Fruit fly (Drosophila melanogaster) whole organism, prepupa: ENCODE measurements around the gene Sfp24Bb.

Source experiments
- Blimp-1 ChIP-seq: fragments of 200-800 bp; sonication (Bioruptor generic); optimal IDR thresholded peaks from 3 replicates; lab custom pipeline; 2017; ENCODE audit warnings: missing biosample characterization, missing genetic modification characterization, mild to moderate bottlenecking, moderate library complexity, missing genetic modification reagents
- CG11294 ChIP-seq: fragments of 200-800 bp; sonication (Bioruptor generic); IDR thresholded peaks from 2 replicates; pipeline ENCODE4 v1.3.6; 2022; ENCODE audit warnings: missing biosample characterization, missing genetic modification characterization
- CG11762 ChIP-seq: fragments of 200-800 bp; sonication (Bioruptor generic); optimal IDR thresholded peaks from 3 replicates; lab custom pipeline; 2016; ENCODE audit warnings: missing biosample characterization, missing genetic modification characterization; ENCODE audit not compliant: insufficient read depth
- CG15336 ChIP-seq: fragments of 200-800 bp; sonication (Bioruptor generic); IDR thresholded peaks from 2 replicates; pipeline ENCODE4 v1.3.6; 2022; ENCODE audit warnings: missing biosample characterization, missing genetic modification characterization
- CG16779 ChIP-seq: fragments of 200-800 bp; sonication (Bioruptor generic); optimal IDR thresholded peaks from 3 replicates; lab custom pipeline; 2017; ENCODE audit warnings: missing biosample characterization, mild to moderate bottlenecking, missing genetic modification characterization
- CG3032 ChIP-seq: fragments of 200-800 bp; optimal IDR thresholded peaks from 2 replicates; lab custom pipeline; 2019; ENCODE audit warnings: missing biosample characterization, mild to moderate bottlenecking, missing genetic modification characterization, moderate library complexity
- CG31627 ChIP-seq: fragments of 200-800 bp; sonication (Bioruptor generic); optimal IDR thresholded peaks from 3 replicates; lab custom pipeline; 2016; ENCODE audit warnings: missing biosample characterization, missing genetic modification characterization
- CG32006 ChIP-seq: fragments of 200-800 bp; sonication (Bioruptor generic); optimal IDR thresholded peaks from 3 replicates; lab custom pipeline; 2017; ENCODE audit warnings: missing biosample characterization, mild to moderate bottlenecking, missing genetic modification characterization
- CG3919 ChIP-seq: fragments of 200-800 bp; sonication (Bioruptor generic); optimal IDR thresholded peaks from 3 replicates; lab custom pipeline; 2016; ENCODE audit warnings: missing biosample characterization, missing genetic modification characterization
- CG4318 ChIP-seq: fragments of 200-800 bp; sonication (Bioruptor generic); optimal IDR thresholded peaks from 3 replicates; lab custom pipeline; 2017; ENCODE audit warnings: missing biosample characterization, mild to moderate bottlenecking, missing genetic modification characterization
- CG6163 ChIP-seq: fragments of 200-800 bp; sonication (Bioruptor generic); IDR thresholded peaks from 3 replicates; pipeline ENCODE4 v1.3.6; 2022; ENCODE audit warnings: missing biosample characterization, missing genetic modification characterization
- CG6276 ChIP-seq: fragments of 200-800 bp; sonication (Bioruptor generic); optimal IDR thresholded peaks from 2 replicates; lab custom pipeline; 2017; ENCODE audit warnings: missing biosample characterization, mild to moderate bottlenecking, missing genetic modification characterization
- CG6792 ChIP-seq: fragments of 200-800 bp; sonication (Bioruptor generic); optimal IDR thresholded peaks from 3 replicates; lab custom pipeline; 2016; ENCODE audit warnings: missing biosample characterization, missing genetic modification characterization
- CG7368 ChIP-seq: fragments of 200-800 bp; sonication (Bioruptor generic); optimal IDR thresholded peaks from 3 replicates; lab custom pipeline; 2016; ENCODE audit warnings: missing biosample characterization, missing genetic modification characterization
- CG8119 ChIP-seq: fragments of 200-800 bp; sonication (Bioruptor generic); IDR thresholded peaks from 3 replicates; pipeline ENCODE4 v1.3.6; 2022; ENCODE audit warnings: missing biosample characterization, missing genetic modification characterization
- CG8319 ChIP-seq: fragments of 200-800 bp; sonication (Bioruptor generic); optimal IDR thresholded peaks from 3 replicates; lab custom pipeline; 2016; ENCODE audit warnings: missing biosample characterization, missing genetic modification characterization
- CG9139 ChIP-seq: fragments of 200-800 bp; sonication (Bioruptor generic); optimal IDR thresholded peaks from 3 replicates; lab custom pipeline; 2017; ENCODE audit warnings: missing biosample characterization, mild to moderate bottlenecking, missing genetic modification characterization
- Eip78C ChIP-seq: fragments of 200-800 bp; sonication (Bioruptor generic); peaks from one replicate; lab custom pipeline; 2016; ENCODE audit warnings: missing biosample characterization, missing genetic modification characterization
- Eip93F ChIP-seq: fragments of 200-800 bp; sonication (Bioruptor generic); optimal IDR thresholded peaks from 2 replicates; lab custom pipeline; 2016; ENCODE audit warnings: missing biosample characterization, mild to moderate bottlenecking, missing genetic modification characterization
- Ets21C ChIP-seq: fragments of 200-800 bp; sonication (Bioruptor generic); optimal IDR thresholded peaks from 3 replicates; lab custom pipeline; 2016; ENCODE audit warnings: missing biosample characterization, missing genetic modification characterization
- Hr38 ChIP-seq: sonication (Bioruptor generic); optimal IDR thresholded peaks from 2 replicates; lab custom pipeline; 2016; ENCODE audit warnings: missing biosample characterization, missing genetic modification characterization
- Hr4 ChIP-seq: fragments of 200-800 bp; sonication (Bioruptor generic); optimal IDR thresholded peaks from 3 replicates; lab custom pipeline; 2016; ENCODE audit warnings: missing biosample characterization, missing genetic modification characterization
- Lpt ChIP-seq: fragments of 200-800 bp; sonication (Bioruptor generic); optimal IDR thresholded peaks from 3 replicates; lab custom pipeline; 2016; ENCODE audit warnings: missing biosample characterization, missing genetic modification characterization
- Met ChIP-seq: fragments of 200-800 bp; sonication (Bioruptor generic); optimal IDR thresholded peaks from 3 replicates; lab custom pipeline; 2016; ENCODE audit warnings: missing biosample characterization, missing genetic modification characterization
- OdsH ChIP-seq: fragments of 200-800 bp; sonication (Bioruptor generic); optimal IDR thresholded peaks from 3 replicates; lab custom pipeline; 2016; ENCODE audit warnings: missing biosample characterization, missing genetic modification characterization
- Smox ChIP-seq: fragments of 200-800 bp; sonication (Bioruptor generic); optimal IDR thresholded peaks from 3 replicates; lab custom pipeline; 2016; ENCODE audit warnings: missing biosample characterization, missing genetic modification characterization
- Sox102F ChIP-seq: fragments of 200-800 bp; sonication (Bioruptor generic); optimal IDR thresholded peaks from 2 replicates; lab custom pipeline; 2016; ENCODE audit warnings: missing biosample characterization, mild to moderate bottlenecking, missing genetic modification characterization
- Sox14 ChIP-seq: fragments of 200-800 bp; sonication (Bioruptor generic); optimal IDR thresholded peaks from 3 replicates; lab custom pipeline; 2016; ENCODE audit warnings: missing biosample characterization, missing genetic modification characterization
- achi ChIP-seq: fragments of 200-800 bp; sonication (Bioruptor generic); optimal IDR thresholded peaks from 3 replicates; lab custom pipeline; 2016; ENCODE audit warnings: missing biosample characterization, missing genetic modification characterization
- acj6 ChIP-seq: fragments of 200-800 bp; sonication (Bioruptor generic); optimal IDR thresholded peaks from 3 replicates; lab custom pipeline; 2016; ENCODE audit warnings: missing biosample characterization, missing genetic modification characterization
- eg ChIP-seq: fragments of 200-800 bp; sonication (Bioruptor generic); IDR thresholded peaks from 3 replicates; pipeline ENCODE4 v1.3.6; 2022; ENCODE audit warnings: missing biosample characterization, missing genetic modification characterization
- esn ChIP-seq: fragments of 200-800 bp; sonication (Bioruptor generic); optimal IDR thresholded peaks from 2 replicates; lab custom pipeline; 2016; ENCODE audit warnings: missing biosample characterization, mild to moderate bottlenecking, missing genetic modification characterization, moderate library complexity
- fd85E ChIP-seq: fragments of 200-800 bp; sonication (Bioruptor generic); optimal IDR thresholded peaks from 3 replicates; lab custom pipeline; 2016; ENCODE audit warnings: missing biosample characterization, missing genetic modification characterization
- fkh ChIP-seq: fragments of 200-800 bp; sonication (Bioruptor generic); optimal IDR thresholded peaks from 3 replicates; lab custom pipeline; 2017; ENCODE audit warnings: missing biosample characterization, mild to moderate bottlenecking, missing genetic modification characterization, moderate library complexity
- lz ChIP-seq: fragments of 200-800 bp; sonication (Bioruptor generic); optimal IDR thresholded peaks from 3 replicates; lab custom pipeline; 2016; ENCODE audit warnings: missing biosample characterization, missing genetic modification characterization
- net ChIP-seq: fragments of 200-800 bp; sonication (Bioruptor generic); optimal IDR thresholded peaks from 3 replicates; lab custom pipeline; 2016; ENCODE audit warnings: missing biosample characterization, missing genetic modification characterization
- pdm3 ChIP-seq: fragments of 200-800 bp; sonication (Bioruptor generic); optimal IDR thresholded peaks from 3 replicates; lab custom pipeline; 2016; ENCODE audit warnings: missing biosample characterization, missing genetic modification characterization
- salr ChIP-seq, 2 experiments: fragments of 200-800 bp; sonication (Bioruptor generic); optimal IDR thresholded peaks; 3 replicates each; lab custom pipeline; 2016 to 2018; ENCODE audit warnings: missing biosample characterization in 2 of 2, missing genetic modification characterization in 2 of 2, mild to moderate bottlenecking in 1 of 2
- spab ChIP-seq: fragments of 200-800 bp; sonication (Bioruptor generic); optimal IDR thresholded peaks from 2 replicates; lab custom pipeline; 2017; ENCODE audit warnings: missing biosample characterization, mild to moderate bottlenecking, missing genetic modification characterization, missing genetic modification reagents
- svp ChIP-seq: fragments of 200-800 bp; sonication (Bioruptor generic); peaks from one replicate; lab custom pipeline; 2016; ENCODE audit warnings: missing biosample characterization, missing genetic modification characterization
- topi ChIP-seq: fragments of 200-800 bp; sonication (Bioruptor generic); optimal IDR thresholded peaks from 3 replicates; lab custom pipeline; 2016; ENCODE audit warnings: missing biosample characterization, missing genetic modification characterization
- vri ChIP-seq: fragments of 200-800 bp; sonication (Bioruptor generic); optimal IDR thresholded peaks from 3 replicates; lab custom pipeline; 2016; ENCODE audit warnings: missing biosample characterization, mild to moderate bottlenecking, missing genetic modification characterization

Sfp24Bb gene

DNA sequence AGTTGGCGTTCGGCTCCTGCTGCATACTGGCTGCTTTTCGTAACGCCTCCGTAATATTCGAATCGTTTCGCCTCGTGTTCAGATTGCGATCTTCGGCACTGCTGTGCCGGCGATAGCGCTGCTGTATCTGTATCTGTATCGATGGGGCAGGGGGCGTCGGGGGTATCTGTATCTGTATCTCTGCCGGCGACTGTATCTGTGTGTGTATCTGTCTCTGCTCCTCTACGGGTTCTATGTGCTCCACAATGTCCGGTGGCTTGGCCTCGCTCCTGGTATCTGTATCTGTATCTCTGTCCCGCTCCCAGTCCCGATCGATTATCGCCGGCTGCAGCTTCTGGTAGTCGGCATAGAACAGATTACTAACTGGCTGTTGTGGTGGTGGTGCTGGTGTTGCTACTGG, 29.7 kb downstream of the Sfp24Bb start (continued):
- TF ChIP-seq lz (no peak), achi (no peak), Sox102F (GFP tag; lab: Kevin White, UChicago) (no peak), eg (GFP tag; lab: Robert Waterston, UW) (0 out of 3 replicates have a peak, but pooled peaks have one; percentile 30), salr (GFP tag; optimal IDR thresholded peaks at IDR 0.05; lab: Kevin White, UChicago) (no peak), Eip78C (GFP tag; lab: Kevin White, UChicago) (peak; percentile 66), CG11294 (GFP tag; lab: Robert Waterston, UW) (peak; percentile 46; the same call in 1 of the 2 replicates), CG16779 (tag; lab: Kevin White, UChicago) (peak; percentile 2), CG6792 (GFP tag; lab: Kevin White, UChicago) (no peak), Hr38 (GFP tag; lab: Kevin White, UChicago) (no peak)
- TF ChIP-seq, all 60 proteins: peak for 17

DNA sequence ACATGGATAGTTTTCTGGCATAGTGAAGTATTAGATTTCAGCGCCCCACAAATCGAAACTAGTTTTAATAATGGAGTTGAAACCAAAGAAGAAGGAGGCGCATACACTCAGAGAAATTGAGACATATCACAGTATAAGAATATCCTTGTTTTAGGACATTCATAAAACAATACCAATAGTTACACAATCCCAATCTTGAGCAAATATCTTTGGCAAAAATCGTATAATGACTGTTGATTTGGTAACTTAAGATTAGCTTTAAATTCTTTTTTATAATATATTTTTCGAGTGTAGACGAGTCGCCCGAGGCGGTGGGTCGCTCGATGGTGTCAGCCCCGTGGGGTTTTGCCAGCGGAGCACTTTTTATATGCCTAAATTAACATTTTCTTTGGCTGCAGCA, 34.1 kb downstream of the Sfp24Bb start:
- TF ChIP-seq CG32006 (peak; percentile 75), Eip78C (GFP tag; lab: Kevin White, UChicago) (peak; percentile 80), Hr4 (GFP tag; lab: Kevin White, UChicago) (peak; percentile 78), fd85E (no peak), CG6276 (peak; percentile 39), CG15336 (GFP tag; lab: Robert Waterston, UW) (peak; percentile 86), CG7368 (GFP tag; lab: Kevin White, UChicago) (no peak), CG6163 (GFP tag; lab: Robert Waterston, UW) (peak; percentile 68), CG8119 (GFP tag; lab: Robert Waterston, UW) (peak; percentile 70), CG4318 (GFP tag; lab: Kevin White, UChicago) (peak; percentile 41), Smox (no peak), eg (GFP tag; lab: Robert Waterston, UW) (0 out of 3 replicates have a peak, but pooled peaks have one; percentile 55), CG16779 (tag; lab: Kevin White, UChicago) (no peak), salr (GFP tag; optimal IDR thresholded peaks at IDR 0.05; lab: Kevin White, UChicago) (peak in 1 of 2 experiments; percentile 11), Lpt (GFP tag; lab: Kevin White, UChicago) (peak; percentile 39), net (GFP tag; lab: Kevin White, UChicago) (peak; percentile 46)

DNA sequence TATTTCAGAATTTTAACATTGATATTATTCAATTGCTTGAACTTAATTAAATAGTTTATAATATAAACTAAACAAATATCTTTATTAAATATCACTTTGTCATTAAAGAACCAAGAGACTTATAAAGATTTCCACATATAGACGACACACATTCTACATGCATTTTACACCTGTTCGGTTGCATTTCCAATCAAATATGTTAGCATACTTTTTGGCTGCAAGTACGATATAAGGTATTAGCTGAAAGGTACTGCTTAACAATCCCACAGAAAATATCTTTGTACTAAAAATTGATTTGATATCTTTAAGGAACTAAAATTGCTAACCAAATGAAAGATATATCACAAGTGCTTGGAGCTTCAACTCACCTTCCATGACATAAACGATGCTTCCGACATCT, 35.7 kb downstream of the Sfp24Bb start:
- no peak for TF ChIP-seq CG6163 (GFP tag; lab: Robert Waterston, UW)
- TF ChIP-seq svp (GFP tag; lab: Kevin White, UChicago), result peak; percentile 46
- TF ChIP-seq, all 60 proteins: peak for 1

DNA sequence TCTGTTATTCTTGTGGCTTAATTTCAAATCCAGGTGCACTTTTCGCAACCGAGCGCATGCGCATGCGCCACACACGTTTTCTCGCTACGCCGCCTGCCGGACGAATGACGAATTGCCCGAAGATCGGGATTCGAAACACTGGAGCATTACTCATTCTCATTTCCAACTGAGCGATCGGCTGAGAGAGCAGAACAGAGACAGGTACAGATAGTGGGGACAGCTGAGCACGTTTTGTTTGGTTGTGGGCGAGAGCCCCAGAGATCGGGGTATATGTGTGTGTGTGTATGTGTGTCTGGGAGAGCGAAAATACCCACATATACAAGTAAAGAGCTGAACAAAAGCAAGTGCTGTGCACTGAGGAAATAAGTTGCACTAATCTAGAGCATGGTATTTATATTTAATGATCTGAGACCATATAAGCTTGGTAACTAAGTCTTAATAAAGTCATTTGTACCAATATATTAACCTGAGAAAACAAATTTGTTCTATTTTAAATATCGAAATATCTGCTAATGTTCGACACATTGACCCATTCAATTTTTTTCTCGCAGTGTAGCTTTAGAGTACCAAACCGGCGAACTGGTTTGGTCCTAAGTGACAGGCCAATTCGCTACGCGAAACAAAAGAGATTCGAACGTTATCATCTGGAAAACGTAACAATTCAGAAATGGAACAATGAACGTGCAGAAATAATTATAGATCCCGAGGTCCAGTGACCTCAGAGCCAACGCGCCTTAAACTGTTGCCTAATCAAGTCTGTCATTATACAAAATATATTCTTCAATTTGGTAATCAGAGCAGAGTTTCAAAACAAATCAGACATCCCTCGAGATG, 37.3 kb downstream of the Sfp24Bb start:
- TF ChIP-seq Hr38 (GFP tag; lab: Kevin White, UChicago), result no peak
- TF ChIP-seq Smox, result peak; percentile 95
- TF ChIP-seq topi, result peak; percentile 96
- peak; percentile 77 for TF ChIP-seq fkh
- TF ChIP-seq pdm3 (GFP tag; lab: Kevin White, UChicago), result peak; percentile 94
- TF ChIP-seq Ets21C (GFP tag; lab: Kevin White, UChicago), result peak; percentile 89
- peak; percentile 97 for TF ChIP-seq esn
- peak; percentile 98 for TF ChIP-seq CG8119 (GFP tag; lab: Robert Waterston, UW)
- peak; percentile 94 for TF ChIP-seq net (GFP tag; lab: Kevin White, UChicago)
- TF ChIP-seq CG3919 (GFP tag; lab: Kevin White, UChicago), result peak; percentile 94
- peak; percentile 95 for TF ChIP-seq Sox102F (GFP tag; lab: Kevin White, UChicago)
- TF ChIP-seq CG6276, result peak; percentile 99
- TF ChIP-seq fd85E, result peak; percentile 95
- peak; percentile 95 for TF ChIP-seq CG31627
- peak; percentile 97 for TF ChIP-seq Eip93F (GFP tag; lab: Kevin White, UChicago)
- TF ChIP-seq CG11762 (GFP tag; lab: Kevin White, UChicago), result peak; percentile 99
- peak; percentile 86 to 93 for TF ChIP-seq salr (GFP tag; optimal IDR thresholded peaks at IDR 0.05; lab: Kevin White, UChicago)
- TF ChIP-seq Blimp-1 (GFP tag; lab: Kevin White, UChicago), result peak; percentile 96
- peak; percentile 98 for TF ChIP-seq CG6163 (GFP tag; lab: Robert Waterston, UW)
- peak; percentile 95 for TF ChIP-seq CG32006
- peak; percentile 99 for TF ChIP-seq spab (GFP tag; lab: Kevin White, UChicago)
- peak; percentile 97 for TF ChIP-seq Sox14
- peak; percentile 99 for TF ChIP-seq CG3032 (tag; lab: Kevin White, UChicago)
- peak; percentile 99 for TF ChIP-seq CG8319 (GFP tag; lab: Kevin White, UChicago)
- TF ChIP-seq vri, result peak; percentile 96
- peak; percentile 94 for TF ChIP-seq CG6792 (GFP tag; lab: Kevin White, UChicago)
- TF ChIP-seq svp (GFP tag; lab: Kevin White, UChicago), result peak; percentile 98
- peak; percentile 83 for TF ChIP-seq CG9139 (GFP tag; lab: Kevin White, UChicago)
- TF ChIP-seq Met (GFP tag; lab: Kevin White, UChicago), result peak; percentile 98
- peak; percentile 99 for TF ChIP-seq acj6 (GFP tag; lab: Kevin White, UChicago)
- peak; percentile 93 for TF ChIP-seq OdsH (GFP tag; lab: Kevin White, UChicago)
